Worm (Caenorhabditis elegans): ENCODE data around the gene Y47D3A.13.

DNA sequence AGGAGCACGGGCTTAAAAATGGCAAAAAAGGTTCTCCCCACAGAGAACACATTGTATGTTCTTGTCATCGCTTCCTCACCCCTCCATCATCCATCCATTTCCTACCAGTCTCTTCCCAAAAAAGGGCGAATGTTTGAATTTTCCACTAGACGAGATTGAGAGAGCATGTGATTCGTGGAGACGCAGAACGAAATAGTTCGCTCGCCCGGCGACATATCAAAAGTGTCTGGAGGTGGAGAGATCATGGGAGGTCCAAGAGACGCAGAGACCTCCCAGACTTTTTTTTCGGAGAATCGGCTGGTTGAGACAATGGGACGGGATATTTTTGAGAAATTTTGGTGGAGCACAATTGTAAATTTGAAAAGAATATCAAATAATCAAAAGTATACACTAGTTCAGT is 15.5 kb downstream of the Y47D3A.13 start:
- TF ChIP-seq him-1 (tag; optimal IDR thresholded peaks at IDR 0.05) = no peak
- no peak for TF ChIP-seq dao-5 (tag; optimal IDR thresholded peaks at IDR 0.05)
